Worm (Caenorhabditis elegans) whole organism, midembryonic: Measurements from ENCODE around the gene cpna-2.

Source experiments
- T22C8.4 ChIP-seq: fragments of 200-800 bp; sonication (Bioruptor generic); IDR thresholded peaks from 2 replicates; pipeline ENCODE4 v1.3.6; 2022; ENCODE audit warnings: missing genetic modification characterization, missing compliant biosample characterization
- cog-1 ChIP-seq: sonication (generic microtip); optimal IDR thresholded peaks from 2 replicates; lab custom pipeline; 2016; ENCODE audit warnings: missing genetic modification characterization, missing compliant biosample characterization
- flt-1 ChIP-seq: fragments of 200-800 bp; sonication (Bioruptor generic); IDR thresholded peaks from 2 replicates; pipeline ENCODE4 v1.3.6; 2022; ENCODE audit warnings: missing genetic modification characterization, missing compliant biosample characterization
- klf-2 ChIP-seq: fragments of 200-800 bp; sonication (Bioruptor generic); conservative IDR thresholded peaks from 2 replicates; pipeline ENCODE4 v1.3.6; 2022; ENCODE audit warnings: missing genetic modification reagents, missing genetic modification characterization, missing compliant biosample characterization
- med-1 ChIP-seq: sonication (generic microtip); optimal IDR thresholded peaks from 2 replicates; lab custom pipeline; 2017; ENCODE audit warnings: missing genetic modification characterization, mild to moderate bottlenecking, missing compliant biosample characterization, antibody characterized with exemption, missing genetic modification reagents; ENCODE audit not compliant: insufficient read depth
- ref-1 ChIP-seq: fragments of 200-800 bp; sonication (Bioruptor generic); conservative IDR thresholded peaks from 2 replicates; pipeline ENCODE4 v1.3.6; 2022; ENCODE audit warnings: missing genetic modification reagents, missing genetic modification characterization, missing compliant biosample characterization
- tab-1 ChIP-seq: fragments of 200-800 bp; sonication (Bioruptor generic); IDR thresholded peaks from 2 replicates; pipeline ENCODE4 v1.3.6; 2022; ENCODE audit warnings: missing genetic modification characterization, missing compliant biosample characterization
- ztf-23 ChIP-seq: fragments of 200-800 bp; sonication (Bioruptor generic); IDR thresholded peaks from 2 replicates; pipeline ENCODE4 v1.3.6; 2022; ENCODE audit warnings: missing genetic modification reagents, missing genetic modification characterization, missing compliant biosample characterization
- ztf-29 ChIP-seq: fragments of 200-800 bp; sonication (Bioruptor generic); IDR thresholded peaks from 2 replicates; pipeline ENCODE4 v1.3.6; 2022; ENCODE audit warnings: missing genetic modification reagents, missing genetic modification characterization, missing compliant biosample characterization

ce11 chrII:7704387-7704786 lies 20.3 kb upstream of the cpna-2 start:
- TF ChIP-seq flt-1 (no peak), med-1 (GFP tag; lab: Kevin White, UChicago) (no peak), klf-2 (GFP tag; lab: Robert Waterston, UW) (no peak), ztf-23 (GFP tag; lab: Robert Waterston, UW) (no peak), ref-1 (GFP tag; lab: Robert Waterston, UW) (no peak), T22C8.4 (GFP tag; lab: Robert Waterston, UW) (no peak), ztf-29 (no peak), tab-1 (GFP tag; lab: Robert Waterston, UW) (no peak), cog-1 (tag; lab: Kevin White, UChicago) (no peak)
